Worm (Caenorhabditis elegans): ENCODE results near the gene wdr-5.3.

Gene wdr-5.3

ce11 chrV:10768892-10769291 is 32.0 kb downstream of the wdr-5.3 start:
- TF ChIP-seq ref-1 (GFP tag; conservative IDR thresholded peaks at IDR 0.05) (no peak), T22C8.4 (GFP tag; IDR thresholded peaks at IDR 0.05) (no peak), med-1 (GFP tag; optimal IDR thresholded peaks at IDR 0.05; ENCODE audit: insufficient read depth) (no peak), klf-2 (GFP tag; conservative IDR thresholded peaks at IDR 0.05) (no peak), flt-1 (GFP tag; IDR thresholded peaks at IDR 0.05) (no peak), tab-1 (GFP tag; IDR thresholded peaks at IDR 0.05) (no peak), cog-1 (tag; optimal IDR thresholded peaks at IDR 0.05) (no peak), ztf-29 (GFP tag; IDR thresholded peaks at IDR 0.05) (no peak), ztf-23 (GFP tag; IDR thresholded peaks at IDR 0.05) (no peak)

- TF ChIP-seq flt-1 (GFP tag; IDR thresholded peaks at IDR 0.05) (no peak), ztf-23 (GFP tag; IDR thresholded peaks at IDR 0.05) (no peak), ref-1 (GFP tag; conservative IDR thresholded peaks at IDR 0.05) (no peak), ztf-29 (GFP tag; IDR thresholded peaks at IDR 0.05) (no peak), klf-2 (GFP tag; conservative IDR thresholded peaks at IDR 0.05) (no peak), med-1 (GFP tag; optimal IDR thresholded peaks at IDR 0.05; ENCODE audit: insufficient read depth) (no peak), tab-1 (GFP tag; IDR thresholded peaks at IDR 0.05) (no peak), cog-1 (tag; optimal IDR thresholded peaks at IDR 0.05) (no peak), T22C8.4 (GFP tag; IDR thresholded peaks at IDR 0.05) (no peak)
Observed at ce11 chrV:10770026-10770425, 33.1 kb downstream of the wdr-5.3 start, which contains the start of the genes D1054.1 and pas-2. D1054.1 (minus strand) TSS chrV:10770217. pas-2 (plus strand) TSS chrV:10770368.

- TF ChIP-seq T22C8.4 (GFP tag; IDR thresholded peaks at IDR 0.05) (no peak), ref-1 (GFP tag; conservative IDR thresholded peaks at IDR 0.05) (no peak), med-1 (GFP tag; optimal IDR thresholded peaks at IDR 0.05; ENCODE audit: insufficient read depth) (no peak), tab-1 (GFP tag; IDR thresholded peaks at IDR 0.05) (no peak), cog-1 (tag; optimal IDR thresholded peaks at IDR 0.05) (no peak), flt-1 (GFP tag; IDR thresholded peaks at IDR 0.05) (no peak), ztf-23 (GFP tag; IDR thresholded peaks at IDR 0.05) (no peak), klf-2 (GFP tag; conservative IDR thresholded peaks at IDR 0.05) (no peak), ztf-29 (GFP tag; IDR thresholded peaks at IDR 0.05) (no peak)
Observed at ce11 chrV:10771390-10771789, 34.5 kb downstream of the wdr-5.3 start, which contains the start of gene D1054.3. D1054.3 (plus strand) TSS chrV:10771451.

ce11 chrV:10773216-10773615 is 36.3 kb downstream of the wdr-5.3 start:
- TF ChIP-seq klf-2 (GFP tag; conservative IDR thresholded peaks at IDR 0.05) (no peak), ztf-23 (GFP tag; IDR thresholded peaks at IDR 0.05) (no peak), ztf-29 (GFP tag; IDR thresholded peaks at IDR 0.05) (no peak), ref-1 (GFP tag; conservative IDR thresholded peaks at IDR 0.05) (no peak), tab-1 (GFP tag; IDR thresholded peaks at IDR 0.05) (no peak), cog-1 (tag; optimal IDR thresholded peaks at IDR 0.05) (no peak), flt-1 (GFP tag; IDR thresholded peaks at IDR 0.05) (no peak), med-1 (GFP tag; optimal IDR thresholded peaks at IDR 0.05; ENCODE audit: insufficient read depth) (no peak), T22C8.4 (GFP tag; IDR thresholded peaks at IDR 0.05) (no peak)

ce11 chrV:10776528-10777055 is 39.7 kb downstream of the wdr-5.3 start, which contains the start of gene D1054.5:
D1054.5 (minus strand) TSS chrV:10776578.
- TF ChIP-seq klf-2 (GFP tag; conservative IDR thresholded peaks at IDR 0.05) = no peak
- TF ChIP-seq flt-1 (GFP tag; IDR thresholded peaks at IDR 0.05) = no peak
- TF ChIP-seq ref-1 (GFP tag; conservative IDR thresholded peaks at IDR 0.05) = no peak
- no peak for TF ChIP-seq tab-1 (GFP tag; IDR thresholded peaks at IDR 0.05)
- no peak for TF ChIP-seq cog-1 (tag; optimal IDR thresholded peaks at IDR 0.05)
- TF ChIP-seq ztf-29 (GFP tag; IDR thresholded peaks at IDR 0.05) = no peak
- TF ChIP-seq med-1 (GFP tag; optimal IDR thresholded peaks at IDR 0.05; ENCODE audit: insufficient read depth) = no peak
- no peak for TF ChIP-seq ztf-23 (GFP tag; IDR thresholded peaks at IDR 0.05)
- no peak for TF ChIP-seq T22C8.4 (GFP tag; IDR thresholded peaks at IDR 0.05)

- TF ChIP-seq ztf-23 (GFP tag; IDR thresholded peaks at IDR 0.05) = no peak
- no peak for TF ChIP-seq tab-1 (GFP tag; IDR thresholded peaks at IDR 0.05)
- no peak for TF ChIP-seq cog-1 (tag; optimal IDR thresholded peaks at IDR 0.05)
- no peak for TF ChIP-seq med-1 (GFP tag; optimal IDR thresholded peaks at IDR 0.05; ENCODE audit: insufficient read depth)
- no peak for TF ChIP-seq flt-1 (GFP tag; IDR thresholded peaks at IDR 0.05)
- TF ChIP-seq T22C8.4 (GFP tag; IDR thresholded peaks at IDR 0.05) = no peak
Observed at ce11 chrV:10784011-10784410, 47.1 kb downstream of the wdr-5.3 start, which contains the start of gene D1054.8. D1054.8 (plus strand) TSS chrV:10784311.
